Worm (Caenorhabditis elegans): ENCODE measurements around the gene ergi-2.

The ergi-2 gene

DNA sequence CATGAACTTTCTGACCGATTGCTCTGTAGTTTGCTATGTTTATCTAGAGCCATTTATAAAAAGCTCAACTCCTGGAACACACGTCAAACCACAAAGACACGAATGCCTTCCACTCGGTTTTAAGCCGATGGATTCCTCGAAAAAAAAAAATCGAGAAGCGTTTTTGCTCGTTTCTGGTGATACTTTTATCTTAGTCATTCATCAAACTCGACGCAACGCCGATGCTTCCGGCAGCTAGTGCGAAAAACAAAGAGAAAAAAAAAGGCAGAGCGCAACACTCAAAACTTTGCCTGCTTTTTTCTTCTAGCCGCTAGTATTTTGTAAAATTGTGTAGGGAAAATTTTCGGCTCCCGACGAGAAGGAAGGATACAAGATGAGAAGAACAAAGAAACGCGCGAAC, 20.5 kb upstream of the ergi-2 start:
- TF ChIP-seq mab-5 (tag; optimal IDR thresholded peaks at IDR 0.05) (no peak), blmp-1 (tag; optimal IDR thresholded peaks at IDR 0.05) (no peak), ces-1 (GFP tag; optimal IDR thresholded peaks at IDR 0.05) (no peak), flh-1 (GFP tag; optimal IDR thresholded peaks at IDR 0.05) (no peak), zip-8 (tag; optimal IDR thresholded peaks at IDR 0.05) (no peak), nhr-2 (tag; optimal IDR thresholded peaks at IDR 0.05) (no peak), ztf-11 (tag; optimal IDR thresholded peaks at IDR 0.05) (no peak), unc-39 (tag; optimal IDR thresholded peaks at IDR 0.05) (no peak)

ce11 chrX:15026008-15026407, 18.9 kb upstream of the ergi-2 start, which contains the start of gene seb-3:
Gene seb-3 (plus strand): TSS chrX:15026308.
- no peak for TF ChIP-seq ceh-43 (GFP tag; optimal IDR thresholded peaks at IDR 0.05)
- TF ChIP-seq blmp-1 (tag; optimal IDR thresholded peaks at IDR 0.05) = no peak
- TF ChIP-seq ceh-39 (tag; optimal IDR thresholded peaks at IDR 0.05) = no peak
- no peak for TF ChIP-seq elt-1 (tag; optimal IDR thresholded peaks at IDR 0.05; ENCODE audit: borderline replicate concordance, insufficient read depth)
- TF ChIP-seq tbx-8 (GFP tag; optimal IDR thresholded peaks at IDR 0.05) = no peak
- TF ChIP-seq unc-39 (tag; optimal IDR thresholded peaks at IDR 0.05) = no peak
- TF ChIP-seq bed-3 (GFP tag; optimal IDR thresholded peaks at IDR 0.05) = no peak
- TF ChIP-seq ztf-11 (tag; optimal IDR thresholded peaks at IDR 0.05) = no peak
- TF ChIP-seq lsy-2 (tag; optimal IDR thresholded peaks at IDR 0.05) = no peak
- TF ChIP-seq nhr-2 (tag; optimal IDR thresholded peaks at IDR 0.05) = no peak
- TF ChIP-seq lin-32 (GFP tag; optimal IDR thresholded peaks at IDR 0.05) = no peak
- TF ChIP-seq pha-4 (tag; optimal IDR thresholded peaks at IDR 0.05) = no peak

- no peak for TF ChIP-seq unc-39 (tag; optimal IDR thresholded peaks at IDR 0.05)
- no peak for TF ChIP-seq ztf-11 (tag; optimal IDR thresholded peaks at IDR 0.05)
- TF ChIP-seq pha-4 (tag; optimal IDR thresholded peaks at IDR 0.05) = no peak
- peak; percentile 7 for TF ChIP-seq sptf-1 (tag; optimal IDR thresholded peaks at IDR 0.05)
- no peak for TF ChIP-seq nhr-2 (tag; optimal IDR thresholded peaks at IDR 0.05)
- TF ChIP-seq flh-1 (GFP tag; optimal IDR thresholded peaks at IDR 0.05) = no peak
- TF ChIP-seq lin-13 (tag; optimal IDR thresholded peaks at IDR 0.05) = no peak
Observed at ce11 chrX:15016102-15016501, 9.0 kb upstream of the ergi-2 start.

DNA sequence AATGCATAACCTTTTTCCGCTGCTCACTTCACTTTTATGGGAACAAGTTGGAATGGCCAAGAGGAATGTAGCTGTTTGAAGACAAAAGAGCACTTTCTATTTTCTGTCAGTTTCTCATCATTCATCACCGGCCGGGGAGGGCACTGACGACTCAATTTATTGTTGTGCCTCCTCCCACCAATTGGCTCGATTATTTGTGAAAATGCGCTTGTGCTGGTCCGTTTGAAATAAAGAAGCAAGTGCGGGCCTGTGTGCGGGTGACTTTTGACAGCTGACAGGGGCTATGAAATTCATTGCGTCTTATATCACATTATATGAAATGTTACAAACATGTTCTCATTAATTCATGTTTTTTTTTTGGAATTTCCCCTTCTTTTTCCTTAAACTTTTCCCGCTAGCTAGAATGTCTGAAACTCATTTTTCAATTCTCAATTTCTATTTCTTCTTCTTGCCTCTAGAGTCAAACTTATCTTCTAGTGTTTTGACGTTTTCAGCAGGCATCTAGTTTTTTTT, 6.9 kb upstream of the ergi-2 start:
- TF ChIP-seq hlh-1 (tag; optimal IDR thresholded peaks at IDR 0.05) = peak; percentile 95
- TF ChIP-seq flh-1 (GFP tag; optimal IDR thresholded peaks at IDR 0.05) = no peak
- TF ChIP-seq unc-120 (tag; optimal IDR thresholded peaks at IDR 0.05; ENCODE audit: poor library complexity, severe bottlenecking) = peak; percentile 72
- TF ChIP-seq unc-62 (GFP tag; optimal IDR thresholded peaks at IDR 0.05) = peak; percentile 77

ce11 chrX:15011526-15012274, 4.6 kb upstream of the ergi-2 start:
- TF ChIP-seq ces-1 (GFP tag; optimal IDR thresholded peaks at IDR 0.05) = peak; percentile 47
- TF ChIP-seq nhr-28 (tag; optimal IDR thresholded peaks at IDR 0.05) = no peak
- no peak for TF ChIP-seq mab-5 (tag; optimal IDR thresholded peaks at IDR 0.05)
- no peak for TF ChIP-seq snpc-4 (tag; optimal IDR thresholded peaks at IDR 0.05)
- TF ChIP-seq ham-2 (GFP tag; optimal IDR thresholded peaks at IDR 0.05) = no peak

DNA sequence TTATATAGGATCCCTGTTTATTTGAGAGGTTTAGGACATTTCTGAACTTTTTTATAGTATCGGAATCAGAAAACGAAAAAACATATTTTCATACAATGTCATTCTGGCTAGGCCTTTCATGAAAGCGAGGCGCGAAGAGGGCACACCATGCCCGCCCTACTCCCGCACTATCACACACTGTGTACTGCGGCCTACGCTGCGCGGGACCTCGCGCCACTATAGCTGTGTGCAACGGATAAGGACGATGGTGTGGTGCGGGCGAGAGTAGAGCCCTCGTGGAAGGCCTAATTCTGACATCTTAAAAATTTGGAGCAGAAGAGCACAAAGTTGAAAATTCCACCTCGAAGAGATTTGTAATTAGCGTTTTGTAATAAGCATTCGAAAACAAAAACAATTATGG, 3.8 kb upstream of the ergi-2 start:
- no peak for TF ChIP-seq ceh-39 (tag; optimal IDR thresholded peaks at IDR 0.05)
- no peak for TF ChIP-seq lin-32 (GFP tag; optimal IDR thresholded peaks at IDR 0.05)
- TF ChIP-seq ham-2 (GFP tag; optimal IDR thresholded peaks at IDR 0.05) = no peak
- no peak for TF ChIP-seq unc-39 (tag; optimal IDR thresholded peaks at IDR 0.05)
- no peak for TF ChIP-seq ceh-43 (GFP tag; optimal IDR thresholded peaks at IDR 0.05)
- TF ChIP-seq nhr-28 (tag; optimal IDR thresholded peaks at IDR 0.05) = no peak
- TF ChIP-seq mab-5 (tag; optimal IDR thresholded peaks at IDR 0.05) = no peak
- no peak for TF ChIP-seq hlh-1 (tag; optimal IDR thresholded peaks at IDR 0.05)
- no peak for TF ChIP-seq lin-13 (tag; optimal IDR thresholded peaks at IDR 0.05)
- TF ChIP-seq ces-1 (GFP tag; optimal IDR thresholded peaks at IDR 0.05) = no peak
- no peak for TF ChIP-seq unc-62 (GFP tag; optimal IDR thresholded peaks at IDR 0.05)
- no peak for TF ChIP-seq ztf-11 (tag; optimal IDR thresholded peaks at IDR 0.05)
- no peak for TF ChIP-seq drap-1 (GFP tag; optimal IDR thresholded peaks at IDR 0.05)

DNA sequence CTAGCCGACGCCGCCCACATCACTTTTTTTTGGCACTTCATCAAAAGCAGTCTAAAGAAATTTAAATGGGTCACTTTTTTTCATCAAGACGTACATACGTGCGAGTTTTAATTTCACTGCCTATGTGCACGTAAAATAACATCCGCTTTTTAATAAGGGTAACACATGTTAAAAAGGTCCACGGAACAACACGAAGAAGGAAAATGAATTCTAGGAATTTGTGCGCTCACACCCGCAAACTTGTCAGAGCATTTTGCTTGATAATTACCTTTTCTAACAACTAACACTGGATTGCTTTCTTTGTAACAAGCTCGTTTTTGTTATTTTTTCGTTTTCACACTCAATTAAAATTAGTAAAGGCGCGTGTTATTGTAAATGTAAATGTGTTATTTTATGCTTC, 1.6 kb upstream of the ergi-2 start:
- TF ChIP-seq ceh-83 (GFP tag; optimal IDR thresholded peaks at IDR 0.05) (no peak), nhr-12 (tag; optimal IDR thresholded peaks at IDR 0.05) (no peak), ztf-11 (tag; optimal IDR thresholded peaks at IDR 0.05) (no peak), sptf-1 (tag; optimal IDR thresholded peaks at IDR 0.05) (no peak), ces-1 (GFP tag; optimal IDR thresholded peaks at IDR 0.05) (no peak), nhr-76 (tag; optimal IDR thresholded peaks at IDR 0.05) (no peak), pha-4 (tag; optimal IDR thresholded peaks at IDR 0.05) (no peak), bed-3 (GFP tag; optimal IDR thresholded peaks at IDR 0.05) (no peak), blmp-1 (tag; optimal IDR thresholded peaks at IDR 0.05) (no peak), unc-39 (tag; optimal IDR thresholded peaks at IDR 0.05) (no peak), ham-2 (GFP tag; optimal IDR thresholded peaks at IDR 0.05) (no peak), drap-1 (GFP tag; optimal IDR thresholded peaks at IDR 0.05) (no peak)

Data from whole organism, mixed stage, embryonic.